Fruit fly (Drosophila melanogaster) whole organism, embryonic: ENCODE data around the gene GAPsec.

Experiments used
- ATbp ChIP-seq: fragments of 200-800 bp; sonication (Bioruptor generic); optimal IDR thresholded peaks from 2 replicates; lab custom pipeline; 2017; ENCODE audit warnings: missing biosample characterization, mild to moderate bottlenecking, missing genetic modification characterization, missing genetic modification reagents
- B-H2 ChIP-seq: fragments of 200-800 bp; sonication (Bioruptor generic); optimal IDR thresholded peaks from 2 replicates; lab custom pipeline; 2018; ENCODE audit warnings: missing biosample characterization, mild to moderate bottlenecking, missing genetic modification characterization
- CG10366 ChIP-seq: fragments of 200-800 bp; sonication (Bioruptor generic); IDR thresholded peaks from 2 replicates; pipeline ENCODE4 v1.3.6; 2022; ENCODE audit warnings: missing biosample characterization, missing genetic modification characterization
- CG10543 ChIP-seq: fragments of 200-800 bp; sonication (Bioruptor generic); optimal IDR thresholded peaks from 3 replicates; lab custom pipeline; 2017; ENCODE audit warnings: missing biosample characterization, mild to moderate bottlenecking, missing genetic modification characterization, moderate library complexity
- CG11695 ChIP-seq: fragments of 200-800 bp; sonication (Bioruptor generic); IDR thresholded peaks from 3 replicates; pipeline ENCODE4 v1.3.6; 2022; ENCODE audit warnings: missing biosample characterization, missing genetic modification characterization
- CG12744 ChIP-seq: fragments of 200-800 bp; sonication (Bioruptor generic); optimal IDR thresholded peaks from 2 replicates; lab custom pipeline; 2016; ENCODE audit warnings: missing biosample characterization, missing genetic modification characterization
- CG12769 ChIP-seq: fragments of 200-800 bp; sonication (Bioruptor generic); optimal IDR thresholded peaks from 2 replicates; lab custom pipeline; 2019; ENCODE audit warnings: missing biosample characterization, mild to moderate bottlenecking, missing genetic modification characterization, moderate library complexity
- CG14667 ChIP-seq: fragments of 200-800 bp; sonication (Bioruptor generic); IDR thresholded peaks from 2 replicates; pipeline ENCODE4 v1.3.6; 2022; ENCODE audit warnings: missing biosample characterization, missing genetic modification characterization
- CG14710 ChIP-seq: fragments of 200-800 bp; sonication (Bioruptor generic); optimal IDR thresholded peaks from 3 replicates; lab custom pipeline; 2019; ENCODE audit warnings: missing biosample characterization, mild to moderate bottlenecking, missing genetic modification characterization, moderate library complexity
- CG17361 ChIP-seq: fragments of 200-800 bp; sonication (Bioruptor generic); IDR thresholded peaks from 3 replicates; pipeline ENCODE4 v1.3.6; 2022; ENCODE audit warnings: missing biosample characterization, missing genetic modification characterization
- CG17829 ChIP-seq: fragments of 200-800 bp; optimal IDR thresholded peaks from 2 replicates; lab custom pipeline; 2019; ENCODE audit warnings: missing biosample characterization, mild to moderate bottlenecking, missing genetic modification characterization, moderate library complexity
- CG2129 ChIP-seq: fragments of 200-800 bp; sonication (Bioruptor generic); IDR thresholded peaks from 2 replicates; pipeline ENCODE4 v1.3.6; 2022; ENCODE audit warnings: missing biosample characterization, missing genetic modification characterization; ENCODE audit not compliant: partially characterized antibody
- CG31224 ChIP-seq: fragments of 200-800 bp; sonication (Bioruptor generic); IDR thresholded peaks from 2 replicates; pipeline ENCODE4 v1.3.6; 2022; ENCODE audit warnings: missing biosample characterization, missing genetic modification characterization
- CG31441 ChIP-seq: fragments of 200-800 bp; sonication (Bioruptor generic); IDR thresholded peaks from 2 replicates; pipeline ENCODE4 v1.3.6; 2022; ENCODE audit warnings: missing biosample characterization, missing genetic modification characterization
- CG3163 ChIP-seq: fragments of 200-800 bp; sonication (Bioruptor generic); optimal IDR thresholded peaks from 3 replicates; lab custom pipeline; 2016; ENCODE audit warnings: missing biosample characterization, missing genetic modification characterization
- CG4404 ChIP-seq: fragments of 200-800 bp; sonication (Bioruptor generic); IDR thresholded peaks from 2 replicates; pipeline ENCODE4 v1.3.6; 2022; ENCODE audit warnings: missing biosample characterization, missing genetic modification characterization
- CG4424 ChIP-seq: fragments of 200-800 bp; sonication (Bioruptor generic); optimal IDR thresholded peaks from 3 replicates; lab custom pipeline; 2016; ENCODE audit warnings: missing biosample characterization, missing genetic modification characterization
- CG9932 ChIP-seq: fragments of 200-800 bp; sonication (Bioruptor generic); IDR thresholded peaks from 2 replicates; pipeline ENCODE4 v1.3.6; 2022; ENCODE audit warnings: missing biosample characterization, missing genetic modification characterization
- D19B ChIP-seq: fragments of 200-800 bp; sonication (Bioruptor generic); optimal IDR thresholded peaks from 2 replicates; lab custom pipeline; 2017; ENCODE audit warnings: missing biosample characterization, mild to moderate bottlenecking, missing genetic modification characterization
- Dref ChIP-seq: fragments of 200-800 bp; sonication (Bioruptor generic); IDR thresholded peaks from 2 replicates; pipeline ENCODE4 v1.3.6; 2022; ENCODE audit warnings: missing biosample characterization, missing genetic modification characterization
- Fer2 ChIP-seq: fragments of 200-800 bp; sonication (Bioruptor generic); optimal IDR thresholded peaks from 2 replicates; lab custom pipeline; 2018; ENCODE audit warnings: missing biosample characterization, mild to moderate bottlenecking, missing genetic modification characterization, moderate library complexity
- HLHmδ ChIP-seq: fragments of 200-800 bp; sonication (Bioruptor generic); optimal IDR thresholded peaks from 2 replicates; lab custom pipeline; 2018; ENCODE audit warnings: missing biosample characterization, mild to moderate bottlenecking, missing genetic modification characterization, moderate library complexity
- HmgD ChIP-seq: fragments of 200-800 bp; sonication (Bioruptor generic); optimal IDR thresholded peaks from 3 replicates; lab custom pipeline; 2016; ENCODE audit warnings: missing biosample characterization, missing genetic modification characterization
- Jarid2 ChIP-seq: fragments of 200-800 bp; sonication (Bioruptor generic); optimal IDR thresholded peaks from 3 replicates; lab custom pipeline; 2017; ENCODE audit warnings: mild to moderate bottlenecking, missing biosample characterization, missing genetic modification reagents, missing genetic modification characterization
- MTF-1 ChIP-seq: fragments of 200-800 bp; sonication (Bioruptor generic); optimal IDR thresholded peaks from 2 replicates; lab custom pipeline; 2018; ENCODE audit warnings: missing biosample characterization, mild to moderate bottlenecking, missing genetic modification characterization, borderline replicate concordance
- Myb ChIP-seq: fragments of 200-800 bp; sonication (Bioruptor generic); optimal IDR thresholded peaks from 2 replicates; lab custom pipeline; 2016; ENCODE audit warnings: missing biosample characterization, missing genetic modification characterization
- NC2β ChIP-seq: fragments of 200-800 bp; sonication (Bioruptor generic); optimal IDR thresholded peaks from 2 replicates; lab custom pipeline; 2016; ENCODE audit warnings: missing biosample characterization, missing genetic modification characterization
- Nf-YA ChIP-seq: fragments of 200-800 bp; sonication (Bioruptor generic); IDR thresholded peaks from 2 replicates; pipeline ENCODE4 v1.3.6; 2022; ENCODE audit warnings: missing biosample characterization, missing genetic modification characterization
- Oli ChIP-seq: fragments of 200-800 bp; sonication (Bioruptor generic); optimal IDR thresholded peaks from 2 replicates; lab custom pipeline; 2018; ENCODE audit warnings: missing biosample characterization, mild to moderate bottlenecking, missing genetic modification characterization, moderate library complexity
- Scr ChIP-seq: fragments of 200-800 bp; sonication (Bioruptor generic); IDR thresholded peaks from 2 replicates; pipeline ENCODE4 v1.3.6; 2022; ENCODE audit warnings: missing biosample characterization, missing genetic modification characterization; ENCODE audit not compliant: partially characterized antibody
- Sox102F ChIP-seq: fragments of 200-800 bp; sonication (Bioruptor generic); optimal IDR thresholded peaks from 2 replicates; lab custom pipeline; 2018; ENCODE audit warnings: missing biosample characterization, mild to moderate bottlenecking, missing genetic modification characterization, moderate library complexity
- TFAM ChIP-seq: fragments of 200-800 bp; sonication (Bioruptor generic); optimal IDR thresholded peaks from 2 replicates; lab custom pipeline; 2017; ENCODE audit warnings: missing biosample characterization, missing genetic modification characterization, inconsistent platforms
- ac ChIP-seq: fragments of 200-800 bp; sonication (Bioruptor generic); optimal IDR thresholded peaks from 3 replicates; lab custom pipeline; 2017; ENCODE audit warnings: missing biosample characterization, mild to moderate bottlenecking, missing genetic modification characterization
- az2 ChIP-seq: fragments of 200-800 bp; sonication (Bioruptor generic); optimal IDR thresholded peaks from 3 replicates; lab custom pipeline; 2016; ENCODE audit warnings: missing biosample characterization, missing genetic modification characterization
- cad ChIP-seq: fragments of >200 bp; optimal IDR thresholded peaks from 2 replicates; lab custom pipeline; 2017; ENCODE audit warnings: missing biosample characterization, missing genetic modification characterization
- cato ChIP-seq: fragments of 200-800 bp; sonication (Bioruptor generic); optimal IDR thresholded peaks from 2 replicates; lab custom pipeline; 2016; ENCODE audit warnings: missing biosample characterization, missing genetic modification characterization, borderline replicate concordance
- chif ChIP-seq, 2 experiments: fragments of 200-800 bp; sonication (Bioruptor generic); optimal IDR thresholded peaks; 3 replicates each; lab custom pipeline; 2016; ENCODE audit warnings: missing biosample characterization in 2 of 2, missing genetic modification characterization in 2 of 2
- dati ChIP-seq: fragments of 200-800 bp; sonication (Bioruptor generic); IDR thresholded peaks from 2 replicates; pipeline ENCODE4 v1.3.6; 2022; ENCODE audit warnings: missing biosample characterization, missing genetic modification characterization
- gsb ChIP-seq: fragments of 200-800 bp; sonication (Bioruptor generic); IDR thresholded peaks from 2 replicates; pipeline ENCODE4 v1.3.6; 2022; ENCODE audit warnings: missing biosample characterization, missing genetic modification characterization
- h ChIP-seq: fragments of >200 bp; optimal IDR thresholded peaks from 2 replicates; lab custom pipeline; 2017
- jigr1 ChIP-seq: fragments of 200-800 bp; sonication (Bioruptor generic); IDR thresholded peaks from 3 replicates; pipeline ENCODE4 v1.3.6; 2022; ENCODE audit warnings: missing biosample characterization, missing genetic modification characterization
- kah ChIP-seq: fragments of 200-800 bp; sonication (Bioruptor generic); optimal IDR thresholded peaks from 2 replicates; lab custom pipeline; 2018; ENCODE audit warnings: missing biosample characterization, mild to moderate bottlenecking, missing genetic modification characterization
- oc ChIP-seq: fragments of 200-800 bp; sonication (Bioruptor generic); optimal IDR thresholded peaks from 2 replicates; lab custom pipeline; 2018; ENCODE audit warnings: missing biosample characterization, mild to moderate bottlenecking, missing genetic modification characterization, moderate library complexity
- pita ChIP-seq: fragments of 200-800 bp; sonication (Bioruptor generic); optimal IDR thresholded peaks from 2 replicates; lab custom pipeline; 2017; ENCODE audit warnings: missing biosample characterization, mild to moderate bottlenecking, missing genetic modification characterization
- psq ChIP-seq: fragments of 200-800 bp; sonication (Bioruptor generic); optimal IDR thresholded peaks from 2 replicates; lab custom pipeline; 2017; ENCODE audit warnings: missing biosample characterization, missing genetic modification characterization
- ro ChIP-seq: fragments of 200-800 bp; sonication (Bioruptor generic); IDR thresholded peaks from 2 replicates; pipeline ENCODE4 v1.3.6; 2022; ENCODE audit warnings: missing biosample characterization, missing genetic modification characterization
- sqz ChIP-seq: fragments of 200-800 bp; sonication (Bioruptor generic); optimal IDR thresholded peaks from 3 replicates; lab custom pipeline; 2018; ENCODE audit warnings: missing biosample characterization, mild to moderate bottlenecking, missing genetic modification characterization
- tio ChIP-seq: fragments of 200-800 bp; sonication (Bioruptor generic); optimal IDR thresholded peaks from 2 replicates; lab custom pipeline; 2017; ENCODE audit warnings: missing biosample characterization, missing genetic modification characterization, inconsistent platforms
- twi ChIP-seq: fragments of 200-800 bp; optimal IDR thresholded peaks from 2 replicates; lab custom pipeline; 2019; ENCODE audit warnings: missing biosample characterization, mild to moderate bottlenecking, missing genetic modification characterization, moderate library complexity
- tx ChIP-seq: fragments of 200-800 bp; sonication (Bioruptor generic); optimal IDR thresholded peaks from 2 replicates; lab custom pipeline; 2016; ENCODE audit warnings: missing biosample characterization, missing genetic modification characterization

GAPsec gene

dm6 chr3L:8603880-8604692, 19.6 kb downstream of the GAPsec start, which contains the start of the genes CG5989 and CG6282 (continued):
- no peak for TF ChIP-seq CG10543 (GFP tag; lab: Kevin White, UChicago)
- no peak for TF ChIP-seq CG11695 (GFP tag; lab: Robert Waterston, UW)
- TF ChIP-seq CG4424 (GFP tag; lab: Kevin White, UChicago): no peak
- no peak for TF ChIP-seq CG31224 (GFP tag; lab: Robert Waterston, UW)
- TF ChIP-seq B-H2 (GFP tag; lab: Kevin White, UChicago): no peak
- TF ChIP-seq jigr1 (GFP tag; lab: Robert Waterston, UW): no peak
- TF ChIP-seq pita (GFP tag; lab: Kevin White, UChicago): peak; percentile 89
- TF ChIP-seq oc: peak; percentile 63
- TF ChIP-seq TFAM (GFP tag; lab: Kevin White, UChicago): no peak
- TF ChIP-seq ro (GFP tag; lab: Robert Waterston, UW): no peak
- TF ChIP-seq CG17829 (tag; lab: Kevin White, UChicago): peak; percentile 31
- no peak for TF ChIP-seq chif (GFP tag; optimal IDR thresholded peaks at IDR 0.05; lab: Kevin White, UChicago)
- no peak for TF ChIP-seq cad (GFP tag; lab: Kevin White, UChicago)
- no peak for TF ChIP-seq ac (GFP tag; lab: Kevin White, UChicago)
- no peak for TF ChIP-seq HmgD
- TF ChIP-seq CG17361 (GFP tag; lab: Robert Waterston, UW): peak; percentile 36; the same call in 2 of the 3 replicates
- TF ChIP-seq Jarid2 (GFP tag; lab: Kevin White, UChicago): no peak
- no peak for TF ChIP-seq CG12744 (GFP tag; lab: Kevin White, UChicago)
- peak; percentile 56 for TF ChIP-seq ATbp (GFP tag; lab: Kevin White, UChicago)
- peak; percentile 61 for TF ChIP-seq CG14710
- TF ChIP-seq h (lab: Kevin White, UChicago): no peak
- no peak for TF ChIP-seq psq (GFP tag; lab: Kevin White, UChicago)
- TF ChIP-seq Nf-YA (GFP tag; lab: Robert Waterston, UW): no peak
- no peak for TF ChIP-seq dati (GFP tag; lab: Robert Waterston, UW)
- peak; percentile 61 for TF ChIP-seq CG9932 (GFP tag; lab: Robert Waterston, UW)
- no peak for TF ChIP-seq NC2β (GFP tag; lab: Kevin White, UChicago)
- TF ChIP-seq CG3163 (GFP tag; lab: Kevin White, UChicago): no peak
- TF ChIP-seq HLHmδ (GFP tag; lab: Kevin White, UChicago): no peak
- TF ChIP-seq Fer2 (tag; lab: Kevin White, UChicago): no peak
- TF ChIP-seq CG10366 (GFP tag; lab: Robert Waterston, UW): peak; percentile 44
- TF ChIP-seq CG12769 (tag; lab: Kevin White, UChicago): peak; percentile 14
- TF ChIP-seq Myb (GFP tag; lab: Kevin White, UChicago): peak; percentile 71
- TF ChIP-seq CG14667 (GFP tag; lab: Robert Waterston, UW): no peak
- no peak for TF ChIP-seq kah (GFP tag; lab: Kevin White, UChicago)
- TF ChIP-seq CG2129 (GFP tag; lab: Robert Waterston, UW): peak; percentile 23; the same call in 1 of the 2 replicates
- TF ChIP-seq Sox102F (GFP tag; lab: Kevin White, UChicago): peak; percentile 45
- TF ChIP-seq Scr (GFP tag; lab: Robert Waterston, UW): peak; percentile 54
- no peak for TF ChIP-seq CG4404 (GFP tag; lab: Robert Waterston, UW)
- TF ChIP-seq cato: no peak
- TF ChIP-seq CG31441 (GFP tag; lab: Robert Waterston, UW): no peak
- peak; percentile 60 for TF ChIP-seq Dref (GFP tag; lab: Robert Waterston, UW)
- no peak for TF ChIP-seq tx (GFP tag; lab: Kevin White, UChicago)
- TF ChIP-seq sqz: no peak
- TF ChIP-seq D19B: no peak
- TF ChIP-seq gsb (GFP tag; lab: Robert Waterston, UW): no peak
- peak; percentile 28 for TF ChIP-seq az2
- TF ChIP-seq tio (GFP tag; lab: Kevin White, UChicago): no peak
- TF ChIP-seq twi: no peak
- TF ChIP-seq MTF-1 (GFP tag; lab: Kevin White, UChicago): no peak
- TF ChIP-seq Oli (tag; lab: Kevin White, UChicago): peak; percentile 20
